Fruit fly (Drosophila melanogaster): ENCODE data around the gene mio.

- TF ChIP-seq h (optimal IDR thresholded peaks at IDR 0.05) (no peak), Myc (optimal IDR thresholded peaks at IDR 0.05) (no peak), insv (optimal IDR thresholded peaks at IDR 0.05) (no peak), psq (optimal IDR thresholded peaks at IDR 0.05) (no peak), ttk (optimal IDR thresholded peaks at IDR 0.05) (no peak)
These were observed 45.6 kb upstream of the mio start for dm6 chr2L:2171366-2172078.
